Worm (Caenorhabditis elegans) whole organism, young adult: ENCODE measurements around the gene rbm-17.

ENCODE experiments used
- B0035.1 ChIP-seq: sonication (generic microtip); optimal IDR thresholded peaks from 2 replicates; lab custom pipeline; 2016; ENCODE audit warnings: missing genetic modification characterization, mild to moderate bottlenecking, missing compliant biosample characterization, missing genotype, missing genetic modification reagents
- B0261.1 ChIP-seq: sonication (generic microtip); optimal IDR thresholded peaks from 2 replicates; lab custom pipeline; 2016; ENCODE audit warnings: mild to moderate bottlenecking, missing genetic modification characterization, moderate library complexity, missing compliant biosample characterization
- B0336.3 ChIP-seq: fragments of 200-800 bp; sonication (Bioruptor generic); IDR thresholded peaks from 2 replicates; pipeline ENCODE4 v1.3.6; 2022; ENCODE audit warnings: missing genetic modification characterization, missing compliant biosample characterization
- D2030.7 ChIP-seq: fragments of 200-800 bp; sonication (Bioruptor generic); IDR thresholded peaks from 2 replicates; pipeline ENCODE4 v1.3.6; 2022; ENCODE audit warnings: missing genetic modification reagents, missing genetic modification characterization, missing compliant biosample characterization
- F49E8.2 ChIP-seq: sonication (generic microtip); optimal IDR thresholded peaks from 3 replicates; lab custom pipeline; 2017; ENCODE audit warnings: missing genetic modification characterization, mild to moderate bottlenecking, missing compliant biosample characterization, antibody characterized with exemption, moderate library complexity; ENCODE audit not compliant: insufficient read depth
- F57C9.4 ChIP-seq: sonication (generic microtip); optimal IDR thresholded peaks from 2 replicates; lab custom pipeline; 2017; ENCODE audit warnings: mild to moderate bottlenecking, missing genetic modification characterization, missing compliant biosample characterization
- Y53F4B.3 ChIP-seq: fragments of 200-800 bp; sonication (Bioruptor generic); IDR thresholded peaks from 2 replicates; pipeline ENCODE4 v1.3.6; 2022; ENCODE audit warnings: missing genetic modification reagents, missing genetic modification characterization, missing compliant biosample characterization
- Y79H2A.3 ChIP-seq: fragments of 200-800 bp; sonication (Bioruptor generic); conservative IDR thresholded peaks from 2 replicates; pipeline ENCODE4 v1.3.6; 2022; ENCODE audit warnings: missing genetic modification reagents, missing genetic modification characterization, missing compliant biosample characterization
- ZK185.1 ChIP-seq: sonication (generic microtip); optimal IDR thresholded peaks from 2 replicates; lab custom pipeline; 2016; ENCODE audit warnings: mild to moderate bottlenecking, missing genetic modification characterization, missing compliant biosample characterization; ENCODE audit not compliant: poor library complexity, severe bottlenecking
- atf-7 ChIP-seq: sonication (generic microtip); optimal IDR thresholded peaks from 2 replicates; lab custom pipeline; 2017; ENCODE audit warnings: mild to moderate bottlenecking, missing genetic modification characterization, missing compliant biosample characterization
- attf-6 ChIP-seq: fragments of 200-800 bp; sonication (Bioruptor generic); IDR thresholded peaks from 2 replicates; pipeline ENCODE4 v1.3.6; 2022; ENCODE audit warnings: missing genetic modification reagents, missing genetic modification characterization, missing compliant biosample characterization
- bed-1 ChIP-seq: fragments of 200-800 bp; sonication (Bioruptor generic); IDR thresholded peaks from 2 replicates; pipeline ENCODE4 v1.3.6; 2022; ENCODE audit warnings: missing genetic modification reagents, missing genetic modification characterization, missing compliant biosample characterization
- ccch-3 ChIP-seq: fragments of 200-800 bp; sonication (Bioruptor generic); optimal IDR thresholded peaks from 2 replicates; lab custom pipeline; 2018; ENCODE audit warnings: mild to moderate bottlenecking, missing genetic modification characterization, missing compliant biosample characterization
- ceh-40 ChIP-seq: fragments of 200-800 bp; sonication (Bioruptor generic); IDR thresholded peaks from 2 replicates; pipeline ENCODE4 v1.3.6; 2022; ENCODE audit warnings: missing genetic modification characterization, missing compliant biosample characterization
- chd-7 ChIP-seq: sonication (generic microtip); optimal IDR thresholded peaks from 2 replicates; lab custom pipeline; 2016; ENCODE audit warnings: mild to moderate bottlenecking, missing genetic modification characterization, moderate library complexity, missing compliant biosample characterization
- dox-1 ChIP-seq: fragments of 200-800 bp; sonication (Bioruptor generic); IDR thresholded peaks from 2 replicates; pipeline ENCODE4 v1.3.6; 2022; ENCODE audit warnings: missing genetic modification reagents, missing genetic modification characterization, missing compliant biosample characterization
- egl-44 ChIP-seq: fragments of 200-800 bp; sonication (Bioruptor generic); IDR thresholded peaks from 2 replicates; pipeline ENCODE4 v1.3.6; 2022; ENCODE audit warnings: missing genetic modification reagents, missing genetic modification characterization, missing compliant biosample characterization
- ekl-4 ChIP-seq: fragments of 200-800 bp; sonication (Bioruptor generic); IDR thresholded peaks from 2 replicates; pipeline ENCODE4 v1.3.6; 2022; ENCODE audit warnings: missing genetic modification reagents, missing genetic modification characterization, missing compliant biosample characterization
- hlh-26 ChIP-seq: fragments of 200-800 bp; sonication (Bioruptor generic); conservative IDR thresholded peaks from 2 replicates; pipeline ENCODE4 v1.3.6; 2022; ENCODE audit warnings: missing genetic modification reagents, missing genetic modification characterization, missing compliant biosample characterization
- hsf-1 ChIP-seq: fragments of 200-800 bp; sonication (Bioruptor generic); IDR thresholded peaks from 2 replicates; pipeline ENCODE4 v1.3.6; 2022; ENCODE audit warnings: missing genetic modification reagents, missing genetic modification characterization, missing compliant biosample characterization
- lag-1 ChIP-seq: fragments of 200-800 bp; sonication (Bioruptor generic); IDR thresholded peaks from 2 replicates; pipeline ENCODE4 v1.3.6; 2022; ENCODE audit warnings: missing genetic modification reagents, missing genetic modification characterization, missing compliant biosample characterization
- madf-6 ChIP-seq: fragments of 200-800 bp; sonication (Bioruptor generic); IDR thresholded peaks from 2 replicates; pipeline ENCODE4 v1.3.6; 2022; ENCODE audit warnings: missing genetic modification reagents, missing genetic modification characterization, missing compliant biosample characterization
- mel-28 ChIP-seq: sonication (generic microtip); optimal IDR thresholded peaks from 2 replicates; lab custom pipeline; 2016; ENCODE audit warnings: borderline replicate concordance, mild to moderate bottlenecking, missing genetic modification characterization, missing compliant biosample characterization
- nfyb-1 ChIP-seq: fragments of 200-800 bp; sonication (Bioruptor generic); IDR thresholded peaks from 2 replicates; pipeline ENCODE4 v1.3.6; 2022; ENCODE audit warnings: missing genetic modification reagents, missing genetic modification characterization, missing compliant biosample characterization
- nhr-120 ChIP-seq: fragments of 200-800 bp; sonication (Bioruptor generic); IDR thresholded peaks from 2 replicates; pipeline ENCODE4 v1.3.6; 2022; ENCODE audit warnings: missing genetic modification characterization, missing compliant biosample characterization
- repo-1 ChIP-seq: sonication (generic microtip); optimal IDR thresholded peaks from 2 replicates; lab custom pipeline; 2017; ENCODE audit warnings: mild to moderate bottlenecking, missing genetic modification characterization, missing compliant biosample characterization
- rpc-1 ChIP-seq, 2 experiments: fragments of 150-350 bp in 1 of 2; sonication (generic microtip) in 1 of 2; optimal IDR thresholded peaks; 2 replicates each; lab custom pipeline; 2014 to 2018; ENCODE audit warnings: missing biosample characterization in 1 of 2, missing genetic modification characterization in 1 of 2, missing genetic modification reagents in 1 of 2, missing genotype in 1 of 2
- somi-1 ChIP-seq: fragments of 200-800 bp; sonication (Bioruptor generic); optimal IDR thresholded peaks from 2 replicates; lab custom pipeline; 2018; ENCODE audit warnings: mild to moderate bottlenecking, missing genetic modification characterization, missing compliant biosample characterization
- unc-130 ChIP-seq: sonication (generic microtip); optimal IDR thresholded peaks from 2 replicates; lab custom pipeline; 2016; ENCODE audit warnings: missing genetic modification reagents, missing genetic modification characterization, missing compliant biosample characterization
- zfh-2 ChIP-seq: fragments of 200-800 bp; sonication (Bioruptor generic); conservative IDR thresholded peaks from 2 replicates; pipeline ENCODE4 v1.3.6; 2022; ENCODE audit warnings: missing genetic modification reagents, missing genetic modification characterization, missing compliant biosample characterization

The rbm-17 gene

ce11 chrIV:11673543-11673942, 35.4 kb downstream of the rbm-17 start, which contains the start of gene inx-8:
TSS of gene inx-8 (plus strand) at chrIV:11673843.
- TF ChIP-seq Y53F4B.3 (GFP tag; lab: Robert Waterston, UW) (no peak), ccch-3 (GFP tag; lab: Kevin White, UChicago) (no peak), hlh-26 (no peak), mel-28 (tag; lab: Kevin White, UChicago) (no peak), lag-1 (GFP tag; lab: Robert Waterston, UW) (no peak), rpc-1 (optimal IDR thresholded peaks at IDR 0.05; lab: Kevin White, UChicago) (no peak), rpc-1 (tag; optimal IDR thresholded peaks at IDR 0.05; lab: Kevin White, UChicago) (no peak)

- TF ChIP-seq F57C9.4 (tag; lab: Kevin White, UChicago) (no peak), B0035.1 (tag; lab: Kevin White, UChicago) (no peak), ceh-40 (no peak), atf-7 (no peak), B0261.1 (tag; lab: Kevin White, UChicago) (no peak), hsf-1 (GFP tag; lab: Robert Waterston, UW) (no peak), ZK185.1 (tag; lab: Kevin White, UChicago) (no peak), F49E8.2 (tag; lab: Kevin White, UChicago) (no peak), nfyb-1 (GFP tag; lab: Robert Waterston, UW) (no peak), D2030.7 (GFP tag; lab: Robert Waterston, UW) (no peak)
Observed at ce11 chrIV:11676054-11676453, 37.9 kb downstream of the rbm-17 start, which contains the start of gene inx-9. TSS of gene inx-9 (plus strand) at chrIV:11676354.

ce11 chrIV:11681905-11682304, 43.8 kb downstream of the rbm-17 start, which contains the start of gene ZK792.4:
TSS of gene ZK792.4 (minus strand) at chrIV:11682005.
- TF ChIP-seq F49E8.2 (tag; lab: Kevin White, UChicago) = no peak
- TF ChIP-seq repo-1 (tag; lab: Kevin White, UChicago) = no peak
- no peak for TF ChIP-seq Y79H2A.3 (GFP tag; lab: Robert Waterston, UW)
- TF ChIP-seq unc-130 (GFP tag; lab: Kevin White, UChicago) = no peak
- no peak for TF ChIP-seq dox-1 (GFP tag; lab: Robert Waterston, UW)
- TF ChIP-seq chd-7 (tag; lab: Kevin White, UChicago) = no peak
- TF ChIP-seq nhr-120 = no peak
- no peak for TF ChIP-seq somi-1 (GFP tag; lab: Kevin White, UChicago)
- no peak for TF ChIP-seq B0336.3 (GFP tag; lab: Robert Waterston, UW)
- no peak for TF ChIP-seq madf-6 (GFP tag; lab: Robert Waterston, UW)
- no peak for TF ChIP-seq ekl-4 (GFP tag; lab: Robert Waterston, UW)
- no peak for TF ChIP-seq zfh-2 (GFP tag; lab: Robert Waterston, UW)
- TF ChIP-seq bed-1 (GFP tag; lab: Robert Waterston, UW) = no peak

- TF ChIP-seq attf-6 (GFP tag; lab: Robert Waterston, UW) (0 out of 2 replicates have a peak, but pooled peaks have one; percentile 1), egl-44 (GFP tag; lab: Robert Waterston, UW) (no peak)
Observed at ce11 chrIV:11688018-11688417, 49.9 kb downstream of the rbm-17 start, which contains the start of gene ZK792.5. TSS of gene ZK792.5 (minus strand) at chrIV:11688118.
